ENCODE assay signal across 5 fruit fly cellular contexts in the genomic region with DNA sequence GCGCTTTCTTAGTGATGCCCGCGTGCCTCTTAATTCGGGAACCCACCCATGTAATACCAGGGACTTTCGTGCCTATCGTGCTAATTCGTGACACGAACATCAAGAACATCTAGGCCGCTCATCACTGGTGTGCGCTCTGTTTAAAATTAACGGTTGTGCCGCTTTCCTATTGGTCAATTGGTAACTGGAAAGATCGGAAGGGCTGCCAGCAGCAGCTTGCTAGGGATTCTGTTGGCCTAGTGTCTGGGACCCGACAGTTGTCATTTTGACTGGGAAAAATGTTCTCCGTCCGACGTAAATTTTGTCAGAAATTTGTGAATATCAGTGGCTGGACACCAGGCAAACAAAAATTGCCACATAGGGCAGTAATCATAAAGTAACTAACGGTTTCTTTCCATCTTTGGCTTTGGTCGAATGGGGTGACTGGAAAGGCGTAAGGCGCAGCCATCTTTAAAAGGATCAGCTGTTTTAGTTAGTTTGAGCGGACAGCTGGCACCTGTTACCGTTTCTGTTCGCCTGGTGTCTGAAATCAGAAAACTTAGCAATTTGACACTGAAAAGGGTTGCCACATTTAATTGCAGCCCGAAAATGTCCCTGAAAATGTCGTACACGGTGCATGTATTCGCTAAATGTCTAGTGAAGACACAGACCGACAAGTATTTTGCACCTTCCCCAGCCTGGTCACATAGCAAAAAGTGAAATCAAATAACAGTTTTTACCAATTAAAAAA.
A peak's percentile ranks its signal among the peaks of the same experiment; 100 is the strongest.
TF ChIP-seq lines count a peak whose summit lies in the region.

A gene (plus strand): TSS at position 703 of the 730 bp plus-strand sequence.

TF ChIP-seq in whole organism, adult, 20 proteins besides CTCF, POLR2A, EP300 and RAD21 (continued from another document):
- TF ChIP-seq ovo (GFP tag; optimal IDR thresholded peaks at IDR 0.05; lab: Kevin White, UChicago) (peak; percentile 99), toe (GFP tag; optimal IDR thresholded peaks at IDR 0.05; lab: Kevin White, UChicago) (no peak), cnc (optimal IDR thresholded peaks at IDR 0.05; lab: Kevin White, UChicago) (no peak), bab1 (GFP tag; optimal IDR thresholded peaks at IDR 0.05; lab: Kevin White, UChicago) (peak; percentile 82)

TF ChIP-seq in whole organism, embryonic, 481 proteins besides CTCF, POLR2A, EP300 and RAD21 (continued from another document and continues in another):
- TF ChIP-seq CG6854 (GFP tag; optimal IDR thresholded peaks at IDR 0.05; lab: Kevin White, UChicago) (no peak), sna (GFP tag; IDR thresholded peaks at IDR 0.05; lab: Robert Waterston, UW; ENCODE audit: partially characterized antibody) (peak; percentile 96), CG5245 (GFP tag; optimal IDR thresholded peaks at IDR 0.05; lab: Kevin White, UChicago) (no peak), sug (tag; optimal IDR thresholded peaks at IDR 0.05; lab: Kevin White, UChicago) (peak; percentile 52), Rfx (GFP tag; IDR thresholded peaks at IDR 0.05; lab: Robert Waterston, UW) (peak; percentile 66), CG8290 (GFP tag; optimal IDR thresholded peaks at IDR 0.05; lab: Kevin White, UChicago) (peak; percentile 77), CG8290 (tag; optimal IDR thresholded peaks at IDR 0.05; lab: Kevin White, UChicago) (peak; percentile 15 to 93), cato (GFP tag; optimal IDR thresholded peaks at IDR 0.05; lab: Kevin White, UChicago; ENCODE audit: borderline replicate concordance) (no peak), sima (GFP tag; optimal IDR thresholded peaks at IDR 0.05; lab: Kevin White, UChicago) (no peak), CG14860 (GFP tag; IDR thresholded peaks at IDR 0.05; lab: Robert Waterston, UW; ENCODE audit: partially characterized antibody) (peak; percentile 91), CG5180 (GFP tag; optimal IDR thresholded peaks at IDR 0.05; lab: Kevin White, UChicago) (no peak), CG34376 (GFP tag; optimal IDR thresholded peaks at IDR 0.05; lab: Kevin White, UChicago) (peak; percentile 80), hth (optimal IDR thresholded peaks at IDR 0.05; lab: Kevin White, UChicago) (no peak), CG9876 (GFP tag; optimal IDR thresholded peaks at IDR 0.05; lab: Kevin White, UChicago) (no peak), nmo (GFP tag; optimal IDR thresholded peaks at IDR 0.05; lab: Kevin White, UChicago) (peak; percentile 30), CG10543 (GFP tag; optimal IDR thresholded peaks at IDR 0.05; lab: Kevin White, UChicago) (peak; percentile 69), CG15514 (GFP tag; optimal IDR thresholded peaks at IDR 0.05; lab: Kevin White, UChicago) (peak; percentile 84), CG6791 (GFP tag; IDR thresholded peaks at IDR 0.05; lab: Robert Waterston, UW; ENCODE audit: partially characterized antibody) (peak; percentile 97), CG1529 (GFP tag; optimal IDR thresholded peaks at IDR 0.05; lab: Kevin White, UChicago) (no peak), Stat92E (GFP tag; optimal IDR thresholded peaks at IDR 0.05; lab: Kevin White, UChicago) (peak in 1 of 3 experiments; percentile 84), CG12071 (GFP tag; optimal IDR thresholded peaks at IDR 0.05; lab: Kevin White, UChicago) (no peak), shn (GFP tag; optimal IDR thresholded peaks at IDR 0.05; lab: Kevin White, UChicago) (no peak), lbe (GFP tag; optimal IDR thresholded peaks at IDR 0.05; lab: Kevin White, UChicago) (peak; percentile 45), B-H2 (GFP tag; optimal IDR thresholded peaks at IDR 0.05; lab: Kevin White, UChicago) (peak; percentile 66), CG17385 (GFP tag; optimal IDR thresholded peaks at IDR 0.05; lab: Kevin White, UChicago) (no peak), CG32767 (GFP tag; IDR thresholded peaks at IDR 0.05; lab: Robert Waterston, UW) (no peak), tll (GFP tag; optimal IDR thresholded peaks at IDR 0.05; lab: Kevin White, UChicago) (peak in 1 of 2 experiments; percentile 79), Lpt (GFP tag; optimal IDR thresholded peaks at IDR 0.05; lab: Kevin White, UChicago) (no peak), NfI (GFP tag; optimal IDR thresholded peaks at IDR 0.05; lab: Kevin White, UChicago) (peak; percentile 13)

TF ChIP-seq in whole organism, prepupa, 60 proteins besides CTCF, POLR2A, EP300 and RAD21 (continued from another document):
- TF ChIP-seq eg (GFP tag; IDR thresholded peaks at IDR 0.05; lab: Robert Waterston, UW) (0 out of 3 replicates have a peak, but pooled peaks have one; percentile 6), CG6276 (GFP tag; optimal IDR thresholded peaks at IDR 0.05; lab: Kevin White, UChicago) (no peak), Met (GFP tag; optimal IDR thresholded peaks at IDR 0.05; lab: Kevin White, UChicago) (no peak), achi (GFP tag; optimal IDR thresholded peaks at IDR 0.05; lab: Kevin White, UChicago) (peak; percentile 73), CG1621 (tag; optimal IDR thresholded peaks at IDR 0.05; lab: Kevin White, UChicago) (peak; percentile 36), pdm3 (GFP tag; optimal IDR thresholded peaks at IDR 0.05; lab: Kevin White, UChicago) (no peak)

TF ChIP-seq in whole organism, pupa, 21 proteins besides CTCF, POLR2A, EP300 and RAD21 (continued from another document):
- peak; percentile 61 for TF ChIP-seq EcR (GFP tag; optimal IDR thresholded peaks at IDR 0.05; lab: Kevin White, UChicago)
- TF ChIP-seq Pif1B (GFP tag; optimal IDR thresholded peaks at IDR 0.05; lab: Kevin White, UChicago) = peak; percentile 1
- TF ChIP-seq CG10348 (GFP tag; IDR thresholded peaks at IDR 0.05; lab: Robert Waterston, UW) = no peak

TF ChIP-seq in whole organism, wandering third instar larva, 38 proteins besides CTCF, POLR2A, EP300 and RAD21 (continued from another document):
- TF ChIP-seq Sp1 (GFP tag; optimal IDR thresholded peaks at IDR 0.05; lab: Kevin White, UChicago) (peak; percentile 3), Hr78 (GFP tag; optimal IDR thresholded peaks at IDR 0.05; lab: Kevin White, UChicago) (no peak), Hr83 (GFP tag; optimal IDR thresholded peaks at IDR 0.05; lab: Kevin White, UChicago; ENCODE audit: poor library complexity, severe bottlenecking) (peak; percentile 87), pan (optimal IDR thresholded peaks at IDR 0.05; lab: Kevin White, UChicago) (no peak), N (GFP tag; optimal IDR thresholded peaks at IDR 0.05; lab: Kevin White, UChicago) (no peak), psq (GFP tag; optimal IDR thresholded peaks at IDR 0.05; lab: Kevin White, UChicago) (no peak), h (GFP tag; optimal IDR thresholded peaks at IDR 0.05; lab: Kevin White, UChicago) (peak; percentile 42), CrebA (GFP tag; optimal IDR thresholded peaks at IDR 0.05; lab: Kevin White, UChicago; ENCODE audit: borderline replicate concordance) (no peak), sage (GFP tag; optimal IDR thresholded peaks at IDR 0.05; lab: Kevin White, UChicago) (no peak), Vsx2 (GFP tag; optimal IDR thresholded peaks at IDR 0.05; lab: Kevin White, UChicago; ENCODE audit: partially characterized antibody) (no peak), OdsH (GFP tag; optimal IDR thresholded peaks at IDR 0.05; lab: Kevin White, UChicago) (no peak), dsf (GFP tag; optimal IDR thresholded peaks at IDR 0.05; lab: Kevin White, UChicago; ENCODE audit: borderline replicate concordance) (no peak), fru (GFP tag; optimal IDR thresholded peaks at IDR 0.05; lab: Kevin White, UChicago) (peak; percentile 91), Myc (optimal IDR thresholded peaks at IDR 0.05; lab: Kevin White, UChicago) (no peak), tai (GFP tag; optimal IDR thresholded peaks at IDR 0.05; lab: Kevin White, UChicago) (no peak), lola (GFP tag; optimal IDR thresholded peaks at IDR 0.05; lab: Kevin White, UChicago) (no peak), CG9705 (GFP tag; optimal IDR thresholded peaks at IDR 0.05; lab: Kevin White, UChicago) (no peak), Dif (GFP tag; optimal IDR thresholded peaks at IDR 0.05; lab: Kevin White, UChicago; ENCODE audit: partially characterized antibody) (no peak)
